Worm (Caenorhabditis elegans): ENCODE measurements around the gene znf-593.

The znf-593 gene

ce11 chrIII:11935948-11936280, 17.4 kb upstream of the znf-593 start:
- TF ChIP-seq nhr-76 (tag; optimal IDR thresholded peaks at IDR 0.05) (no peak), nhr-12 (tag; optimal IDR thresholded peaks at IDR 0.05) (no peak), bed-3 (GFP tag; optimal IDR thresholded peaks at IDR 0.05) (no peak), mab-5 (tag; optimal IDR thresholded peaks at IDR 0.05) (no peak), M03D4.4 (tag; optimal IDR thresholded peaks at IDR 0.05) (peak; percentile 54), cnd-1 (tag; optimal IDR thresholded peaks at IDR 0.05) (no peak), elt-1 (tag; optimal IDR thresholded peaks at IDR 0.05; ENCODE audit: borderline replicate concordance, insufficient read depth) (no peak), lin-13 (tag; optimal IDR thresholded peaks at IDR 0.05) (no peak), unc-39 (tag; optimal IDR thresholded peaks at IDR 0.05) (no peak), unc-120 (tag; optimal IDR thresholded peaks at IDR 0.05; ENCODE audit: poor library complexity, severe bottlenecking) (peak; percentile 74), tbx-8 (GFP tag; optimal IDR thresholded peaks at IDR 0.05) (no peak), unc-62 (GFP tag; optimal IDR thresholded peaks at IDR 0.05) (no peak), ces-1 (GFP tag; optimal IDR thresholded peaks at IDR 0.05) (peak; percentile 24), ceh-39 (tag; optimal IDR thresholded peaks at IDR 0.05) (no peak), nhr-2 (tag; optimal IDR thresholded peaks at IDR 0.05) (no peak), mls-2 (tag; optimal IDR thresholded peaks at IDR 0.05) (no peak), ceh-83 (GFP tag; optimal IDR thresholded peaks at IDR 0.05) (peak; percentile 84), blmp-1 (tag; optimal IDR thresholded peaks at IDR 0.05) (no peak), nhr-28 (tag; optimal IDR thresholded peaks at IDR 0.05) (no peak), snpc-4 (tag; optimal IDR thresholded peaks at IDR 0.05) (no peak), sem-2 (GFP tag; optimal IDR thresholded peaks at IDR 0.05) (no peak), drap-1 (GFP tag; optimal IDR thresholded peaks at IDR 0.05) (peak; percentile 22), lin-32 (GFP tag; optimal IDR thresholded peaks at IDR 0.05) (peak; percentile 6)

- TF ChIP-seq unc-62 (GFP tag; optimal IDR thresholded peaks at IDR 0.05) (peak; percentile 85), ces-1 (GFP tag; optimal IDR thresholded peaks at IDR 0.05) (peak; percentile 14), zip-8 (tag; optimal IDR thresholded peaks at IDR 0.05) (no peak), hlh-1 (tag; optimal IDR thresholded peaks at IDR 0.05) (peak; percentile 99), mep-1 (tag; optimal IDR thresholded peaks at IDR 0.05) (no peak)
These were observed 16.8 kb upstream of the znf-593 start for ce11 chrIII:11935032-11935947.

ce11 chrIII:11933539-11933938, 15.0 kb upstream of the znf-593 start, which contains the start of gene dolk-1:
dolk-1 (minus strand) TSS chrIII:11933639.
- TF ChIP-seq flh-1 (GFP tag; optimal IDR thresholded peaks at IDR 0.05) (no peak), unc-39 (tag; optimal IDR thresholded peaks at IDR 0.05) (no peak), blmp-1 (tag; optimal IDR thresholded peaks at IDR 0.05) (no peak), unc-62 (GFP tag; optimal IDR thresholded peaks at IDR 0.05) (no peak), mep-1 (tag; optimal IDR thresholded peaks at IDR 0.05) (no peak), nhr-12 (tag; optimal IDR thresholded peaks at IDR 0.05) (no peak), M03D4.4 (tag; optimal IDR thresholded peaks at IDR 0.05) (no peak), nhr-2 (tag; optimal IDR thresholded peaks at IDR 0.05) (no peak), cnd-1 (tag; optimal IDR thresholded peaks at IDR 0.05) (no peak), pha-4 (tag; optimal IDR thresholded peaks at IDR 0.05) (no peak), zip-8 (tag; optimal IDR thresholded peaks at IDR 0.05) (no peak), lin-32 (GFP tag; optimal IDR thresholded peaks at IDR 0.05) (no peak), elt-3 (tag; optimal IDR thresholded peaks at IDR 0.05) (no peak)

ce11 chrIII:11931960-11932359, 13.4 kb upstream of the znf-593 start:
- TF ChIP-seq lin-32 (GFP tag; optimal IDR thresholded peaks at IDR 0.05): no peak
- TF ChIP-seq sptf-1 (tag; optimal IDR thresholded peaks at IDR 0.05): peak; percentile 20

ce11 chrIII:11930899-11931298, 12.4 kb upstream of the znf-593 start:
- no peak for TF ChIP-seq ceh-43 (GFP tag; optimal IDR thresholded peaks at IDR 0.05)
- TF ChIP-seq snpc-4 (tag; optimal IDR thresholded peaks at IDR 0.05): no peak
- no peak for TF ChIP-seq ceh-83 (GFP tag; optimal IDR thresholded peaks at IDR 0.05)
- no peak for TF ChIP-seq mep-1 (tag; optimal IDR thresholded peaks at IDR 0.05)
- no peak for TF ChIP-seq ham-2 (GFP tag; optimal IDR thresholded peaks at IDR 0.05)
- TF ChIP-seq zip-8 (tag; optimal IDR thresholded peaks at IDR 0.05): no peak
- no peak for TF ChIP-seq ceh-39 (tag; optimal IDR thresholded peaks at IDR 0.05)
- no peak for TF ChIP-seq lsy-2 (tag; optimal IDR thresholded peaks at IDR 0.05)
- TF ChIP-seq mls-2 (tag; optimal IDR thresholded peaks at IDR 0.05): no peak
- no peak for TF ChIP-seq sem-2 (GFP tag; optimal IDR thresholded peaks at IDR 0.05)
- TF ChIP-seq bed-3 (GFP tag; optimal IDR thresholded peaks at IDR 0.05): no peak
- no peak for TF ChIP-seq ces-1 (GFP tag; optimal IDR thresholded peaks at IDR 0.05)
- no peak for TF ChIP-seq pha-4 (tag; optimal IDR thresholded peaks at IDR 0.05)
- TF ChIP-seq drap-1 (GFP tag; optimal IDR thresholded peaks at IDR 0.05): no peak
- TF ChIP-seq lin-32 (GFP tag; optimal IDR thresholded peaks at IDR 0.05): no peak

Data from whole organism, mixed stage, embryonic.